Worm (Caenorhabditis elegans): ENCODE measurements around the gene fbxa-114.

fbxa-114 gene

ce11 chrV:20220604-20221003 is 19.2 kb downstream of the fbxa-114 start (continued):
- no peak for TF ChIP-seq ztf-11 (tag; optimal IDR thresholded peaks at IDR 0.05)
- TF ChIP-seq dve-1 (tag; optimal IDR thresholded peaks at IDR 0.05; ENCODE audit: insufficient read depth) = no peak
- no peak for TF ChIP-seq T26A8.4 (GFP tag; IDR thresholded peaks at IDR 0.05)

- TF ChIP-seq dve-1 (tag; optimal IDR thresholded peaks at IDR 0.05; ENCODE audit: insufficient read depth) = no peak
- TF ChIP-seq lir-3 (tag; optimal IDR thresholded peaks at IDR 0.05) = no peak
- TF ChIP-seq dmd-9 (GFP tag; IDR thresholded peaks at IDR 0.05) = no peak
- TF ChIP-seq mdl-1 (tag; optimal IDR thresholded peaks at IDR 0.05) = no peak
- TF ChIP-seq mxl-3 (GFP tag; optimal IDR thresholded peaks at IDR 0.05) = no peak
- TF ChIP-seq daf-8 (GFP tag; IDR thresholded peaks at IDR 0.05) = no peak
These were observed 22.3 kb downstream of the fbxa-114 start for ce11 chrV:20223725-20224124.

ce11 chrV:20225312-20225711 is 23.9 kb downstream of the fbxa-114 start:
- TF ChIP-seq pha-4 (GFP tag; IDR thresholded peaks at IDR 0.05) = no peak
- TF ChIP-seq pha-4 (tag; optimal IDR thresholded peaks at IDR 0.05) = no peak
- TF ChIP-seq ceh-62 (tag; optimal IDR thresholded peaks at IDR 0.05) = no peak
- no peak for TF ChIP-seq daf-8 (GFP tag; IDR thresholded peaks at IDR 0.05)
- no peak for TF ChIP-seq snpc-1.2 (GFP tag; IDR thresholded peaks at IDR 0.05)
- TF ChIP-seq nhr-41 (GFP tag; IDR thresholded peaks at IDR 0.05) = no peak
- TF ChIP-seq R02D3.7 (tag; optimal IDR thresholded peaks at IDR 0.05) = no peak
- peak; percentile 91 for TF ChIP-seq pqm-1 (tag; optimal IDR thresholded peaks at IDR 0.05)
- no peak for TF ChIP-seq ceh-44 (GFP tag; IDR thresholded peaks at IDR 0.05)
- no peak for TF ChIP-seq nhr-237 (tag; optimal IDR thresholded peaks at IDR 0.05)
- no peak for TF ChIP-seq spr-1 (tag; optimal IDR thresholded peaks at IDR 0.05)
- TF ChIP-seq hif-1 (tag; optimal IDR thresholded peaks at IDR 0.05) = no peak
- no peak for TF ChIP-seq snpc-4 (tag; optimal IDR thresholded peaks at IDR 0.05)
- no peak for TF ChIP-seq hmg-1.1 (GFP tag; IDR thresholded peaks at IDR 0.05)
- peak; percentile 9 for TF ChIP-seq dve-1 (tag; optimal IDR thresholded peaks at IDR 0.05; ENCODE audit: insufficient read depth)
- peak; percentile 1 for TF ChIP-seq mes-2 (tag; optimal IDR thresholded peaks at IDR 0.05; ENCODE audit: poor library complexity, severe bottlenecking)
- TF ChIP-seq fkh-10 (GFP tag; optimal IDR thresholded peaks at IDR 0.05) = no peak
- TF ChIP-seq nhr-28 (tag; optimal IDR thresholded peaks at IDR 0.05) = peak; percentile 40
- no peak for TF ChIP-seq nhr-76 (tag; optimal IDR thresholded peaks at IDR 0.05)
- TF ChIP-seq daf-16 (GFP tag; optimal IDR thresholded peaks at IDR 0.05) = no peak
- TF ChIP-seq daf-16 (tag; optimal IDR thresholded peaks at IDR 0.05) = peak; percentile 69
- TF ChIP-seq lim-7 (GFP tag; IDR thresholded peaks at IDR 0.05) = no peak
- TF ChIP-seq T26A8.4 (GFP tag; IDR thresholded peaks at IDR 0.05) = no peak
- peak; percentile 22 for TF ChIP-seq hlh-11 (tag; optimal IDR thresholded peaks at IDR 0.05)
- TF ChIP-seq php-3 (GFP tag; IDR thresholded peaks at IDR 0.05) = peak; percentile 56; the same call in 1 of the 2 replicates
- TF ChIP-seq nhr-102 (tag; optimal IDR thresholded peaks at IDR 0.05) = no peak
- TF ChIP-seq T20F7.1 (GFP tag; optimal IDR thresholded peaks at IDR 0.05) = no peak
- TF ChIP-seq dmd-6 (GFP tag; IDR thresholded peaks at IDR 0.05) = peak; percentile 57; the same call in 1 of the 2 replicates
- no peak for TF ChIP-seq aly-2 (tag; optimal IDR thresholded peaks at IDR 0.05)

ce11 chrV:20233743-20234142 is 32.3 kb downstream of the fbxa-114 start, which contains the start of gene Y113G7B.15:
TSS of gene Y113G7B.15 (minus strand) at chrV:20233843.
- no peak for TF ChIP-seq php-3 (GFP tag; IDR thresholded peaks at IDR 0.05)
- TF ChIP-seq hlh-11 (tag; optimal IDR thresholded peaks at IDR 0.05) = no peak
- TF ChIP-seq skn-1 (tag; optimal IDR thresholded peaks at IDR 0.05) = no peak
- TF ChIP-seq dmd-8 (GFP tag; IDR thresholded peaks at IDR 0.05) = no peak
- TF ChIP-seq tra-1 (GFP tag; IDR thresholded peaks at IDR 0.05) = no peak
- no peak for TF ChIP-seq daf-8 (GFP tag; IDR thresholded peaks at IDR 0.05)
- no peak for TF ChIP-seq zfp-3 (GFP tag; conservative IDR thresholded peaks at IDR 0.05)
